Worm (Caenorhabditis elegans) whole organism, L3 larva: ENCODE measurements around the gene B0222.15.
A peak's percentile ranks its signal among the peaks of the same experiment; 100 is the strongest.

ENCODE experiments used
- elt-1 ChIP-seq: fragments of 150-350 bp; optimal IDR thresholded peaks from 2 replicates; lab custom pipeline; 2014; ENCODE audit warnings: missing biosample characterization, missing genetic modification characterization
- nfya-1 ChIP-seq: sonication (generic microtip); optimal IDR thresholded peaks from 2 replicates; lab custom pipeline; 2017; ENCODE audit warnings: missing genetic modification characterization, mild to moderate bottlenecking, missing compliant biosample characterization, antibody characterized with exemption, moderate library complexity; ENCODE audit not compliant: insufficient read depth
- nhr-11 ChIP-seq: fragments of 150-350 bp; optimal IDR thresholded peaks from 2 replicates; lab custom pipeline; 2014; ENCODE audit warnings: missing biosample characterization, missing genetic modification characterization
- nhr-12 ChIP-seq: fragments of 150-350 bp; optimal IDR thresholded peaks from 2 replicates; lab custom pipeline; 2014; ENCODE audit warnings: missing biosample characterization, missing genetic modification characterization
- pha-4 ChIP-seq: fragments of 150-350 bp; optimal IDR thresholded peaks from 2 replicates; lab custom pipeline; 2014; ENCODE audit warnings: missing biosample characterization, missing genetic modification reagents, missing genetic modification characterization
- pqm-1 ChIP-seq: fragments of 150-350 bp; optimal IDR thresholded peaks from 2 replicates; lab custom pipeline; 2017; ENCODE audit warnings: missing biosample characterization, missing genetic modification characterization, inconsistent platforms
- skn-1 ChIP-seq: fragments of 150-350 bp; optimal IDR thresholded peaks from 2 replicates; lab custom pipeline; 2014; ENCODE audit warnings: missing biosample characterization, missing genetic modification characterization
- unc-39 ChIP-seq: sonication (generic microtip); optimal IDR thresholded peaks from 4 replicates; lab custom pipeline; 2017; ENCODE audit warnings: missing biosample characterization, missing genetic modification characterization
- zag-1 ChIP-seq: fragments of 150-350 bp; optimal IDR thresholded peaks from 2 replicates; lab custom pipeline; 2014; ENCODE audit warnings: missing biosample characterization, missing genetic modification characterization
- ztf-11 ChIP-seq: fragments of 150-350 bp; optimal IDR thresholded peaks from 2 replicates; lab custom pipeline; 2014; ENCODE audit warnings: missing biosample characterization, missing genetic modification characterization

- TF ChIP-seq nfya-1 (tag; lab: Kevin White, UChicago) (no peak), skn-1 (tag; lab: Kevin White, UChicago) (no peak), unc-39 (tag; lab: Kevin White, UChicago) (no peak), zag-1 (no peak), nhr-12 (tag; lab: Kevin White, UChicago) (no peak), pha-4 (tag; lab: Kevin White, UChicago) (no peak), ztf-11 (tag; lab: Kevin White, UChicago) (no peak), elt-1 (tag; lab: Kevin White, UChicago) (no peak), pqm-1 (tag; lab: Kevin White, UChicago) (peak; percentile 89), nhr-11 (tag; lab: Kevin White, UChicago) (no peak)
Observed at ce11 chrV:9202710-9203109, 46.1 kb upstream of the B0222.15 start, which contains the start of gene asp-2.
